Fruit fly (Drosophila melanogaster) whole organism, embryonic: ENCODE data around the gene Cpr65Av.

Experiments
- Abd-B ChIP-seq: fragments of 200-800 bp; sonication (Bioruptor generic); optimal IDR thresholded peaks from 2 replicates; lab custom pipeline; 2018; ENCODE audit warnings: missing biosample characterization, mild to moderate bottlenecking, missing genetic modification characterization, moderate library complexity
- Atf3 ChIP-seq: fragments of 200-800 bp; sonication (Bioruptor generic); optimal IDR thresholded peaks from 3 replicates; lab custom pipeline; 2016; ENCODE audit warnings: missing biosample characterization, missing genetic modification characterization
- CG10209 ChIP-seq: fragments of 200-800 bp; sonication (Bioruptor generic); optimal IDR thresholded peaks from 3 replicates; lab custom pipeline; 2017; ENCODE audit warnings: missing biosample characterization, mild to moderate bottlenecking, missing genetic modification characterization, missing genetic modification reagents
- CG10366 ChIP-seq: fragments of 200-800 bp; sonication (Bioruptor generic); IDR thresholded peaks from 2 replicates; pipeline ENCODE4 v1.3.6; 2022; ENCODE audit warnings: missing biosample characterization, missing genetic modification characterization
- CG11696 ChIP-seq: fragments of 200-800 bp; sonication (Bioruptor generic); IDR thresholded peaks from 2 replicates; pipeline ENCODE4 v1.3.6; 2022; ENCODE audit warnings: missing biosample characterization, missing genetic modification characterization
- CG12155 ChIP-seq: fragments of 200-800 bp; sonication (Bioruptor generic); optimal IDR thresholded peaks from 3 replicates; lab custom pipeline; 2016; ENCODE audit warnings: missing biosample characterization, missing genetic modification characterization
- CG12659 ChIP-seq: fragments of 200-800 bp; sonication (Bioruptor generic); optimal IDR thresholded peaks from 3 replicates; lab custom pipeline; 2017; ENCODE audit warnings: mild to moderate bottlenecking, missing biosample characterization, missing genetic modification reagents, missing genetic modification characterization
- CG13296 ChIP-seq: fragments of 200-800 bp; sonication (Bioruptor generic); optimal IDR thresholded peaks from 3 replicates; lab custom pipeline; 2018; ENCODE audit warnings: missing biosample characterization, mild to moderate bottlenecking, missing genetic modification characterization
- CG13894 ChIP-seq: fragments of 200-800 bp; sonication (Bioruptor generic); optimal IDR thresholded peaks from 3 replicates; lab custom pipeline; 2018; ENCODE audit warnings: missing biosample characterization, mild to moderate bottlenecking, missing genetic modification characterization, moderate library complexity
- CG14667 ChIP-seq: fragments of 200-800 bp; sonication (Bioruptor generic); IDR thresholded peaks from 2 replicates; pipeline ENCODE4 v1.3.6; 2022; ENCODE audit warnings: missing biosample characterization, missing genetic modification characterization
- CG15479 ChIP-seq: fragments of 200-800 bp; sonication (Bioruptor generic); optimal IDR thresholded peaks from 3 replicates; lab custom pipeline; 2019; ENCODE audit warnings: missing biosample characterization, mild to moderate bottlenecking, missing genetic modification characterization, moderate library complexity
- CG15696 ChIP-seq: fragments of 200-800 bp; sonication (Bioruptor generic); optimal IDR thresholded peaks from 2 replicates; lab custom pipeline; 2019; ENCODE audit warnings: missing biosample characterization, mild to moderate bottlenecking, missing genetic modification characterization, moderate library complexity
- CG1603 ChIP-seq: fragments of 200-800 bp; sonication (Bioruptor generic); optimal IDR thresholded peaks from 2 replicates; lab custom pipeline; 2019; ENCODE audit warnings: missing biosample characterization, mild to moderate bottlenecking, missing genetic modification characterization, moderate library complexity
- CG17829 ChIP-seq: fragments of 200-800 bp; optimal IDR thresholded peaks from 2 replicates; lab custom pipeline; 2019; ENCODE audit warnings: missing biosample characterization, mild to moderate bottlenecking, missing genetic modification characterization, moderate library complexity
- CG18262 ChIP-seq: fragments of 200-800 bp; optimal IDR thresholded peaks from 3 replicates; lab custom pipeline; 2019; ENCODE audit warnings: missing biosample characterization, mild to moderate bottlenecking, missing genetic modification characterization, moderate library complexity
- CG2712 ChIP-seq: fragments of 200-800 bp; optimal IDR thresholded peaks from 3 replicates; lab custom pipeline; 2019; ENCODE audit warnings: missing biosample characterization, mild to moderate bottlenecking, missing genetic modification characterization, moderate library complexity
- CG32767 ChIP-seq: fragments of 200-800 bp; sonication (Bioruptor generic); IDR thresholded peaks from 2 replicates; pipeline ENCODE4 v1.3.6; 2022; ENCODE audit warnings: missing biosample characterization, missing genetic modification characterization
- CG3838 ChIP-seq: fragments of 200-800 bp; sonication (Bioruptor generic); optimal IDR thresholded peaks from 3 replicates; lab custom pipeline; 2016; ENCODE audit warnings: missing biosample characterization, missing genetic modification characterization
- CG3847 ChIP-seq: fragments of 200-800 bp; sonication (Bioruptor generic); IDR thresholded peaks from 2 replicates; pipeline ENCODE4 v1.3.6; 2022; ENCODE audit warnings: missing biosample characterization, missing genetic modification characterization
- CG5180 ChIP-seq: fragments of 200-800 bp; sonication (Bioruptor generic); optimal IDR thresholded peaks from 3 replicates; lab custom pipeline; 2017; ENCODE audit warnings: missing biosample characterization, missing genetic modification characterization, mild to moderate bottlenecking, moderate library complexity, missing genetic modification reagents
- CG7987 ChIP-seq: fragments of 200-800 bp; sonication (Bioruptor generic); optimal IDR thresholded peaks from 2 replicates; lab custom pipeline; 2018; ENCODE audit warnings: missing biosample characterization, mild to moderate bottlenecking, missing genetic modification characterization, moderate library complexity
- CG9437 ChIP-seq: fragments of 200-800 bp; sonication (Bioruptor generic); optimal IDR thresholded peaks from 2 replicates; lab custom pipeline; 2018; ENCODE audit warnings: missing biosample characterization, mild to moderate bottlenecking, missing genetic modification characterization
- CG9876 ChIP-seq: fragments of 200-800 bp; sonication (Bioruptor generic); optimal IDR thresholded peaks from 2 replicates; lab custom pipeline; 2016; ENCODE audit warnings: missing biosample characterization, missing genetic modification characterization
- D ChIP-seq, 2 experiments: fragments of 200-800 bp in 1 of 2; fragments of >200 bp in 1 of 2; sonication (Bioruptor generic) in 1 of 2; optimal IDR thresholded peaks; 2 replicates in 1 of 2; 3 replicates in 1 of 2; lab custom pipeline; 2017; ENCODE audit warnings: mild to moderate bottlenecking in 1 of 2, missing biosample characterization in 1 of 2, missing genetic modification characterization in 1 of 2, missing genetic modification reagents in 1 of 2
- Dp ChIP-seq: fragments of 200-800 bp; sonication (Bioruptor generic); optimal IDR thresholded peaks from 2 replicates; lab custom pipeline; 2018; ENCODE audit warnings: missing biosample characterization, mild to moderate bottlenecking, missing genetic modification characterization, moderate library complexity
- H15 ChIP-seq: fragments of 200-800 bp; sonication (Bioruptor generic); IDR thresholded peaks from 3 replicates; pipeline ENCODE4 v1.3.6; 2022; ENCODE audit warnings: missing biosample characterization, missing genetic modification characterization
- HmgZ ChIP-seq: fragments of 200-800 bp; sonication (Bioruptor generic); optimal IDR thresholded peaks from 2 replicates; lab custom pipeline; 2018; ENCODE audit warnings: missing biosample characterization, mild to moderate bottlenecking, missing genetic modification characterization
- Lpt ChIP-seq: fragments of >200 bp; optimal IDR thresholded peaks from 2 replicates; lab custom pipeline; 2018; ENCODE audit warnings: missing biosample characterization, missing genetic modification characterization
- TFAM ChIP-seq: fragments of 200-800 bp; sonication (Bioruptor generic); optimal IDR thresholded peaks from 2 replicates; lab custom pipeline; 2017; ENCODE audit warnings: missing biosample characterization, missing genetic modification characterization, inconsistent platforms
- ab ChIP-seq: fragments of 200-800 bp; sonication (Bioruptor generic); optimal IDR thresholded peaks from 2 replicates; lab custom pipeline; 2016; ENCODE audit warnings: missing biosample characterization, missing genetic modification characterization
- amos ChIP-seq: fragments of 200-800 bp; sonication (Bioruptor generic); IDR thresholded peaks from 2 replicates; pipeline ENCODE4 v1.3.6; 2022; ENCODE audit warnings: missing biosample characterization, missing genetic modification characterization; ENCODE audit not compliant: partially characterized antibody
- ara ChIP-seq: fragments of 200-800 bp; sonication (Bioruptor generic); IDR thresholded peaks from 2 replicates; pipeline ENCODE4 v1.3.6; 2022; ENCODE audit warnings: missing biosample characterization, missing genetic modification characterization
- az2 ChIP-seq: fragments of 200-800 bp; sonication (Bioruptor generic); optimal IDR thresholded peaks from 3 replicates; lab custom pipeline; 2016; ENCODE audit warnings: missing biosample characterization, missing genetic modification characterization
- ci ChIP-seq: fragments of 200-800 bp; sonication (Bioruptor generic); IDR thresholded peaks from 3 replicates; pipeline ENCODE4 v1.3.6; 2022; ENCODE audit warnings: missing biosample characterization, missing genetic modification characterization
- fru ChIP-seq: fragments of >200 bp; optimal IDR thresholded peaks from 2 replicates; lab custom pipeline; 2017
- gsb ChIP-seq: fragments of 200-800 bp; sonication (Bioruptor generic); IDR thresholded peaks from 2 replicates; pipeline ENCODE4 v1.3.6; 2022; ENCODE audit warnings: missing biosample characterization, missing genetic modification characterization
- ham ChIP-seq: fragments of 200-800 bp; sonication (Bioruptor generic); IDR thresholded peaks from 2 replicates; pipeline ENCODE4 v1.3.6; 2022; ENCODE audit warnings: missing biosample characterization, missing genetic modification characterization
- hkb ChIP-seq, 2 experiments: fragments of 200-800 bp in 1 of 2; fragments of >200 bp in 1 of 2; sonication (Bioruptor generic) in 1 of 2; IDR thresholded peaks in 1 of 2; optimal IDR thresholded peaks in 1 of 2; 2 replicates each; pipeline versions ENCODE4 v1.3.6 to Lab custom; 2017 to 2022; ENCODE audit warnings: missing biosample characterization in 1 of 2, missing genetic modification characterization in 1 of 2
- jigr1 ChIP-seq: fragments of 200-800 bp; sonication (Bioruptor generic); IDR thresholded peaks from 3 replicates; pipeline ENCODE4 v1.3.6; 2022; ENCODE audit warnings: missing biosample characterization, missing genetic modification characterization
- jing ChIP-seq: fragments of 200-800 bp; sonication (Bioruptor generic); optimal IDR thresholded peaks from 2 replicates; lab custom pipeline; 2018; ENCODE audit warnings: missing biosample characterization, mild to moderate bottlenecking, missing genetic modification characterization
- mld ChIP-seq: fragments of 200-800 bp; sonication (Bioruptor generic); IDR thresholded peaks from 3 replicates; pipeline ENCODE4 v1.3.6; 2022; ENCODE audit warnings: missing biosample characterization, missing genetic modification characterization; ENCODE audit not compliant: partially characterized antibody
- psq ChIP-seq: fragments of 200-800 bp; sonication (Bioruptor generic); optimal IDR thresholded peaks from 2 replicates; lab custom pipeline; 2017; ENCODE audit warnings: missing biosample characterization, missing genetic modification characterization
- scrt ChIP-seq: fragments of 200-800 bp; sonication (Bioruptor generic); optimal IDR thresholded peaks from 2 replicates; lab custom pipeline; 2018; ENCODE audit warnings: missing biosample characterization, mild to moderate bottlenecking, missing genetic modification characterization, moderate library complexity
- slbo ChIP-seq: fragments of 200-800 bp; sonication (Bioruptor generic); IDR thresholded peaks from 2 replicates; pipeline ENCODE4 v1.3.6; 2022; ENCODE audit warnings: missing biosample characterization, missing genetic modification characterization
- tap ChIP-seq: fragments of 200-800 bp; optimal IDR thresholded peaks from 3 replicates; lab custom pipeline; 2019; ENCODE audit warnings: missing biosample characterization, mild to moderate bottlenecking, missing genetic modification characterization, moderate library complexity
- tio ChIP-seq: fragments of 200-800 bp; sonication (Bioruptor generic); optimal IDR thresholded peaks from 2 replicates; lab custom pipeline; 2017; ENCODE audit warnings: missing biosample characterization, missing genetic modification characterization, inconsistent platforms
- tx ChIP-seq: fragments of 200-800 bp; sonication (Bioruptor generic); optimal IDR thresholded peaks from 2 replicates; lab custom pipeline; 2016; ENCODE audit warnings: missing biosample characterization, missing genetic modification characterization
- unpg ChIP-seq: fragments of 200-800 bp; sonication (Bioruptor generic); optimal IDR thresholded peaks from 3 replicates; lab custom pipeline; 2018; ENCODE audit warnings: missing biosample characterization, mild to moderate bottlenecking, missing genetic modification characterization, moderate library complexity
- vnd ChIP-seq: fragments of 200-800 bp; sonication (Bioruptor generic); IDR thresholded peaks from 3 replicates; pipeline ENCODE4 v1.3.6; 2022; ENCODE audit warnings: missing biosample characterization, missing genetic modification characterization; ENCODE audit not compliant: partially characterized antibody

The Cpr65Av gene

DNA sequence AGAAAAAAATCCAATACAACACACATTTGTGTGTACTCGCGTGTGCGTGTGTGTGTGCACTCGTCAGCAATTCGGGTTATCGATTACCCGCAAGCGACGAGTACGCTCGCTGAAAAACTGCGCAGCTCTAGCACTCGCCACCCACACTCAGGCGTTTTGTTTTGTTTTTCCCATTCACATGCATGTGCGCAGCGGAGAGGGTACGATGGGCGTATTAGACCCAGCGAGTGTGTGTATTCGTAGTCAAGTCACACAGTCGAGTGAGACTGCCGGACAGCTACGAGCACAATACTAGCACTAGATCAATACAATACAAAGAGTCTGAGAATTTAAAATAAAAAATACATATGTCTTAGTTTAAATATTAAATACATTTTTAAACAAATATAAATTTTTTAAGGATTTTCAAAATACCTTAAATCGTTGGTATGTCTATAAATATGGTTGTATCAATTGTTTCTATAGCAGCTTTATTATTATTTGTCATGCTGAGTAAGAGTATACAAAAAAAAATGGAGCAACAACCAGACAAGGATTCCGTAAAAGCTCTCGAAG is 45.2 kb upstream of the Cpr65Av start, which contains the start of the genes D19B and CG43293 (continued):
- TF ChIP-seq CG9876 (GFP tag; lab: Kevin White, UChicago) (peak; percentile 78), Lpt (GFP tag; lab: Kevin White, UChicago) (no peak), Atf3 (GFP tag; lab: Kevin White, UChicago) (peak; percentile 77), tx (GFP tag; lab: Kevin White, UChicago) (peak; percentile 77), CG18262 (tag; lab: Kevin White, UChicago) (peak; percentile 85), CG32767 (peak; percentile 84), ham (GFP tag; lab: Robert Waterston, UW) (peak; percentile 72; the same call in 1 of the 2 replicates), CG3838 (peak; percentile 71), tap (tag; lab: Kevin White, UChicago) (peak; percentile 75), CG3847 (GFP tag; lab: Robert Waterston, UW) (peak; percentile 91), CG10366 (GFP tag; lab: Robert Waterston, UW) (peak; percentile 93), CG1603 (peak; percentile 91), scrt (GFP tag; lab: Kevin White, UChicago) (peak; percentile 73), CG13894 (tag; lab: Kevin White, UChicago) (peak; percentile 84), az2 (peak; percentile 94), CG15696 (peak; percentile 58), CG15479 (GFP tag; lab: Kevin White, UChicago) (peak; percentile 31), H15 (GFP tag; lab: Robert Waterston, UW) (peak; percentile 87), CG5180 (GFP tag; lab: Kevin White, UChicago) (no peak), D (optimal IDR thresholded peaks at IDR 0.05; lab: Kevin White, UChicago) (peak; percentile 82), D (GFP tag; optimal IDR thresholded peaks at IDR 0.05; lab: Kevin White, UChicago) (peak; percentile 80), Abd-B (GFP tag; lab: Kevin White, UChicago) (peak; percentile 65), CG12155 (GFP tag; lab: Kevin White, UChicago) (peak; percentile 100), amos (GFP tag; lab: Robert Waterston, UW) (peak; percentile 55; the same call in 1 of the 2 replicates), Dp (peak; percentile 25), tio (GFP tag; lab: Kevin White, UChicago) (no peak), CG10209 (peak; percentile 91), ara (GFP tag; lab: Robert Waterston, UW) (peak; percentile 88), vnd (GFP tag; lab: Robert Waterston, UW) (0 out of 3 replicates have a peak, but pooled peaks have one; percentile 34), CG9437 (peak; percentile 63), CG2712 (peak; percentile 91), mld (GFP tag; lab: Robert Waterston, UW) (no peak), jigr1 (GFP tag; lab: Robert Waterston, UW) (0 out of 3 replicates have a peak, but pooled peaks have one; percentile 24), fru (lab: Kevin White, UChicago) (peak; percentile 68), CG12659 (GFP tag; lab: Kevin White, UChicago) (peak; percentile 95), slbo (GFP tag; lab: Robert Waterston, UW) (peak; percentile 97), CG7987 (GFP tag; lab: Kevin White, UChicago) (peak; percentile 91), ci (GFP tag; lab: Robert Waterston, UW) (peak; percentile 97), ab (GFP tag; lab: Kevin White, UChicago) (peak; percentile 72), unpg (GFP tag; lab: Kevin White, UChicago) (peak; percentile 88), gsb (GFP tag; lab: Robert Waterston, UW) (peak; percentile 75), CG14667 (GFP tag; lab: Robert Waterston, UW) (peak; percentile 77), psq (GFP tag; lab: Kevin White, UChicago) (peak; percentile 81), TFAM (peak; percentile 47), CG11696 (GFP tag; lab: Robert Waterston, UW) (peak; percentile 99), CG17829 (tag; lab: Kevin White, UChicago) (peak; percentile 89), CG13296 (GFP tag; lab: Kevin White, UChicago) (peak; percentile 88), hkb (optimal IDR thresholded peaks at IDR 0.05; lab: Kevin White, UChicago) (no peak), hkb (GFP tag; IDR thresholded peaks at IDR 0.05; lab: Robert Waterston, UW) (peak; percentile 91), jing (GFP tag; lab: Kevin White, UChicago) (no peak), HmgZ (tag; lab: Kevin White, UChicago) (peak; percentile 92)
